Fruit fly (Drosophila melanogaster) whole organism, embryonic: ENCODE data around the gene CG4968.

Experiments used
- Antp ChIP-seq: fragments of 200-800 bp; sonication (Bioruptor generic); optimal IDR thresholded peaks from 3 replicates; lab custom pipeline; 2016; ENCODE audit warnings: missing biosample characterization, missing genetic modification characterization
- Awh ChIP-seq: fragments of 200-800 bp; sonication (Bioruptor generic); IDR thresholded peaks from 2 replicates; pipeline ENCODE4, ENCODE4 v1.3.6; 2022; ENCODE audit warnings: missing biosample characterization, missing genetic modification characterization
- Bdp1 ChIP-seq: fragments of 200-800 bp; sonication (Bioruptor generic); optimal IDR thresholded peaks from 3 replicates; lab custom pipeline; 2016; ENCODE audit warnings: missing biosample characterization, missing genetic modification characterization
- CG11696 ChIP-seq: fragments of 200-800 bp; sonication (Bioruptor generic); IDR thresholded peaks from 2 replicates; pipeline ENCODE4 v1.3.6; 2022; ENCODE audit warnings: missing biosample characterization, missing genetic modification characterization
- CG13624 ChIP-seq: fragments of 200-800 bp; sonication (Bioruptor generic); optimal IDR thresholded peaks from 2 replicates; lab custom pipeline; 2016; ENCODE audit warnings: missing biosample characterization, missing genetic modification characterization
- CG14441 ChIP-seq: fragments of 200-800 bp; sonication (Bioruptor generic); IDR thresholded peaks from 2 replicates; pipeline ENCODE4 v1.3.6; 2022; ENCODE audit warnings: missing biosample characterization, missing genetic modification characterization
- CG17359 ChIP-seq: fragments of 200-800 bp; sonication (Bioruptor generic); optimal IDR thresholded peaks from 3 replicates; lab custom pipeline; 2018; ENCODE audit warnings: missing biosample characterization, mild to moderate bottlenecking, missing genetic modification characterization, moderate library complexity
- CG17385 ChIP-seq: fragments of 200-800 bp; sonication (Bioruptor generic); optimal IDR thresholded peaks from 3 replicates; lab custom pipeline; 2018; ENCODE audit warnings: missing biosample characterization, mild to moderate bottlenecking, missing genetic modification characterization
- CG18262 ChIP-seq: fragments of 200-800 bp; optimal IDR thresholded peaks from 3 replicates; lab custom pipeline; 2019; ENCODE audit warnings: missing biosample characterization, mild to moderate bottlenecking, missing genetic modification characterization, moderate library complexity
- CG2202 ChIP-seq: fragments of 200-800 bp; sonication (Bioruptor generic); optimal IDR thresholded peaks from 2 replicates; lab custom pipeline; 2018; ENCODE audit warnings: missing biosample characterization, mild to moderate bottlenecking, missing genetic modification characterization
- CG2678 ChIP-seq: fragments of 200-800 bp; sonication (Bioruptor generic); optimal IDR thresholded peaks from 3 replicates; lab custom pipeline; 2019; ENCODE audit warnings: missing biosample characterization, mild to moderate bottlenecking, missing genetic modification characterization, moderate library complexity
- CG32532 ChIP-seq: fragments of 200-800 bp; sonication (Bioruptor generic); IDR thresholded peaks from 2 replicates; pipeline ENCODE4 v1.3.6; 2022; ENCODE audit warnings: missing biosample characterization, missing genetic modification characterization
- CG6175 ChIP-seq: fragments of 200-800 bp; sonication (Bioruptor generic); IDR thresholded peaks from 3 replicates; pipeline ENCODE4 v1.3.6; 2022; ENCODE audit warnings: missing biosample characterization, missing genetic modification characterization
- CG6791 ChIP-seq: fragments of 200-800 bp; sonication (Bioruptor generic); IDR thresholded peaks from 3 replicates; pipeline ENCODE4 v1.3.6; 2022; ENCODE audit warnings: missing biosample characterization, missing genetic modification characterization; ENCODE audit not compliant: partially characterized antibody
- CG6813 ChIP-seq: fragments of 200-800 bp; sonication (Bioruptor generic); optimal IDR thresholded peaks from 2 replicates; lab custom pipeline; 2017; ENCODE audit warnings: missing biosample characterization, missing genetic modification characterization, mild to moderate bottlenecking, moderate library complexity, missing genetic modification reagents
- CG7786 ChIP-seq: fragments of 200-800 bp; sonication (Bioruptor generic); optimal IDR thresholded peaks from 2 replicates; lab custom pipeline; 2016; ENCODE audit warnings: missing biosample characterization, missing genetic modification characterization
- CG8388 ChIP-seq: fragments of 200-800 bp; sonication (Bioruptor generic); optimal IDR thresholded peaks from 2 replicates; lab custom pipeline; 2019; ENCODE audit warnings: missing biosample characterization, mild to moderate bottlenecking, missing genetic modification characterization, moderate library complexity
- CG9215 ChIP-seq: fragments of 200-800 bp; sonication (Bioruptor generic); IDR thresholded peaks from 2 replicates; pipeline ENCODE4 v1.3.6; 2022; ENCODE audit warnings: missing biosample characterization, missing genetic modification characterization
- D19B ChIP-seq: fragments of 200-800 bp; sonication (Bioruptor generic); optimal IDR thresholded peaks from 2 replicates; lab custom pipeline; 2017; ENCODE audit warnings: missing biosample characterization, mild to moderate bottlenecking, missing genetic modification characterization
- Deaf1 ChIP-seq: fragments of 200-800 bp; optimal IDR thresholded peaks from 3 replicates; lab custom pipeline; 2019; ENCODE audit warnings: missing biosample characterization, mild to moderate bottlenecking, missing genetic modification characterization, moderate library complexity
- Ets97D ChIP-seq: fragments of 200-800 bp; sonication (Bioruptor generic); optimal IDR thresholded peaks from 3 replicates; lab custom pipeline; 2016; ENCODE audit warnings: missing biosample characterization, missing genetic modification characterization
- HLH4C ChIP-seq: fragments of 200-800 bp; sonication (Bioruptor generic); IDR thresholded peaks from 3 replicates; pipeline ENCODE4 v1.3.6; 2022; ENCODE audit warnings: missing biosample characterization, missing genetic modification characterization; ENCODE audit not compliant: partially characterized antibody
- HLH54F ChIP-seq: fragments of 200-800 bp; sonication (Bioruptor generic); optimal IDR thresholded peaks from 3 replicates; lab custom pipeline; 2016; ENCODE audit warnings: missing biosample characterization, missing genetic modification characterization
- Kr ChIP-seq: fragments of 200-800 bp; sonication (Bioruptor generic); optimal IDR thresholded peaks from 2 replicates; lab custom pipeline; 2017; ENCODE audit warnings: missing biosample characterization, mild to moderate bottlenecking, missing genetic modification characterization
- Lim3 ChIP-seq: fragments of 200-800 bp; sonication (Bioruptor generic); IDR thresholded peaks from 2 replicates; pipeline ENCODE4 v1.3.6; 2022; ENCODE audit warnings: missing biosample characterization, missing genetic modification characterization
- Lpt ChIP-seq: fragments of >200 bp; optimal IDR thresholded peaks from 2 replicates; lab custom pipeline; 2018; ENCODE audit warnings: missing biosample characterization, missing genetic modification characterization
- MBD-R2 ChIP-seq: fragments of 200-800 bp; sonication (Bioruptor generic); IDR thresholded peaks from 2 replicates; pipeline ENCODE4 v1.3.6; 2022; ENCODE audit warnings: missing biosample characterization, missing genetic modification characterization
- MTF-1 ChIP-seq: fragments of 200-800 bp; sonication (Bioruptor generic); optimal IDR thresholded peaks from 2 replicates; lab custom pipeline; 2018; ENCODE audit warnings: missing biosample characterization, mild to moderate bottlenecking, missing genetic modification characterization, borderline replicate concordance
- Neu2 ChIP-seq: fragments of 200-800 bp; sonication (Bioruptor generic); optimal IDR thresholded peaks from 3 replicates; lab custom pipeline; 2016; ENCODE audit warnings: missing biosample characterization, missing genetic modification characterization, borderline replicate concordance
- NfI ChIP-seq: fragments of 200-800 bp; sonication (Bioruptor generic); optimal IDR thresholded peaks from 3 replicates; lab custom pipeline; 2018; ENCODE audit warnings: missing biosample characterization, mild to moderate bottlenecking, missing genetic modification characterization, moderate library complexity
- Opbp ChIP-seq: fragments of 200-800 bp; sonication (Bioruptor generic); IDR thresholded peaks from 3 replicates; pipeline ENCODE4 v1.3.6; 2022; ENCODE audit warnings: missing biosample characterization, missing genetic modification characterization; ENCODE audit not compliant: partially characterized antibody
- PHDP ChIP-seq: fragments of 200-800 bp; sonication (Bioruptor generic); optimal IDR thresholded peaks from 3 replicates; lab custom pipeline; 2018; ENCODE audit warnings: missing biosample characterization, mild to moderate bottlenecking, missing genetic modification characterization, moderate library complexity
- Pdp1 ChIP-seq, 2 experiments: fragments of 200-800 bp; sonication (Bioruptor generic); optimal IDR thresholded peaks; 3 replicates each; lab custom pipeline; 2016; ENCODE audit warnings: missing biosample characterization in 2 of 2, missing genetic modification characterization in 2 of 2, mild to moderate bottlenecking in 1 of 2, moderate library complexity in 1 of 2
- Sin3A ChIP-seq: fragments of >200 bp; optimal IDR thresholded peaks from 2 replicates; lab custom pipeline; 2018
- Sox102F ChIP-seq: fragments of 200-800 bp; sonication (Bioruptor generic); optimal IDR thresholded peaks from 2 replicates; lab custom pipeline; 2018; ENCODE audit warnings: missing biosample characterization, mild to moderate bottlenecking, missing genetic modification characterization, moderate library complexity
- Ssrp ChIP-seq: fragments of 200-800 bp; sonication (Bioruptor generic); optimal IDR thresholded peaks from 2 replicates; lab custom pipeline; 2018; ENCODE audit warnings: missing biosample characterization, mild to moderate bottlenecking, missing genetic modification characterization, moderate library complexity
- Usf ChIP-seq: fragments of 200-800 bp; sonication (Bioruptor generic); optimal IDR thresholded peaks from 2 replicates; lab custom pipeline; 2017; ENCODE audit warnings: missing genotype, missing biosample characterization, missing genetic modification characterization
- abd-A ChIP-seq: fragments of 200-800 bp; sonication (Bioruptor generic); optimal IDR thresholded peaks from 3 replicates; lab custom pipeline; 2019; ENCODE audit warnings: missing biosample characterization, mild to moderate bottlenecking, missing genetic modification characterization, moderate library complexity
- cato ChIP-seq: fragments of 200-800 bp; sonication (Bioruptor generic); optimal IDR thresholded peaks from 2 replicates; lab custom pipeline; 2016; ENCODE audit warnings: missing biosample characterization, missing genetic modification characterization, borderline replicate concordance
- cg ChIP-seq: fragments of 200-800 bp; sonication (Bioruptor generic); optimal IDR thresholded peaks from 3 replicates; lab custom pipeline; 2019; ENCODE audit warnings: missing biosample characterization, mild to moderate bottlenecking, missing genetic modification characterization, moderate library complexity
- chif ChIP-seq, 2 experiments: fragments of 200-800 bp; sonication (Bioruptor generic); optimal IDR thresholded peaks; 3 replicates each; lab custom pipeline; 2016; ENCODE audit warnings: missing biosample characterization in 2 of 2, missing genetic modification characterization in 2 of 2
- cwo ChIP-seq: fragments of 200-800 bp; sonication (Bioruptor generic); optimal IDR thresholded peaks from 3 replicates; lab custom pipeline; 2017; ENCODE audit warnings: missing biosample characterization, missing genetic modification characterization, mild to moderate bottlenecking, moderate library complexity, missing genetic modification reagents
- kah ChIP-seq: fragments of 200-800 bp; sonication (Bioruptor generic); optimal IDR thresholded peaks from 2 replicates; lab custom pipeline; 2018; ENCODE audit warnings: missing biosample characterization, mild to moderate bottlenecking, missing genetic modification characterization
- kay ChIP-seq: fragments of 200-800 bp; sonication (Bioruptor generic); optimal IDR thresholded peaks from 2 replicates; lab custom pipeline; 2016; ENCODE audit warnings: missing biosample characterization, missing genetic modification characterization
- pho ChIP-seq: fragments of 200-800 bp; sonication (Bioruptor generic); optimal IDR thresholded peaks from 2 replicates; lab custom pipeline; 2016; ENCODE audit warnings: missing biosample characterization, missing genetic modification characterization
- sd ChIP-seq: fragments of 200-800 bp; sonication (Bioruptor generic); optimal IDR thresholded peaks from 3 replicates; lab custom pipeline; 2018; ENCODE audit warnings: missing biosample characterization, mild to moderate bottlenecking, missing genetic modification characterization, moderate library complexity
- sens ChIP-seq: fragments of 200-800 bp; sonication (Bioruptor generic); peaks from one replicate; lab custom pipeline; 2016; ENCODE audit warnings: missing biosample characterization, missing genetic modification characterization
- slou ChIP-seq: fragments of 200-800 bp; sonication (Bioruptor generic); optimal IDR thresholded peaks from 3 replicates; lab custom pipeline; 2016; ENCODE audit warnings: missing biosample characterization, missing genetic modification characterization
- vnd ChIP-seq: fragments of 200-800 bp; sonication (Bioruptor generic); IDR thresholded peaks from 3 replicates; pipeline ENCODE4 v1.3.6; 2022; ENCODE audit warnings: missing biosample characterization, missing genetic modification characterization; ENCODE audit not compliant: partially characterized antibody
- vvl ChIP-seq: fragments of 200-800 bp; sonication (Bioruptor generic); IDR thresholded peaks from 2 replicates; pipeline ENCODE4 v1.3.6; 2022; ENCODE audit warnings: missing biosample characterization, missing genetic modification characterization

The CG4968 gene

DNA sequence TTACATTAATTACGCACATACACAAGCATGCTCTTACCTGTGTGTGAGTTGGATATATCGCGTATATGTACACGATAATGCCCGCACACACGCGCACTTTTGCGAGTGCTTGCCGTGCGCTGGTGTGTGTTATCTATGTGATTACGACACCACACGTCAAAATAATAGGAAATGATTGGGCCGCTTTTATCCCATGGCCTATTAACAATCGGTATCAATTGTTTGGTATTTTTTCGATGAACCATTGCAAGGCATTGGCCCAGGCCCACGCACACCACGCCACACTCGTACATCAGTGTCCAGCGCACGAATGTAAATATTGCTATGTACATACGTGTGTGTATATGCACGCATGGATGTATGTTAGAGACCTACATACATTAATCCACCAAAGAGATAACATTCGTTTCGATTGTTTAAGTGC, 28.1 kb downstream of the CG4968 start (continued):
- peak; percentile 25 for TF ChIP-seq HLH54F (GFP tag; lab: Kevin White, UChicago)
- TF ChIP-seq Usf (GFP tag; lab: Kevin White, UChicago), result no peak
- TF ChIP-seq Lim3 (GFP tag; lab: Robert Waterston, UW), result no peak
- TF ChIP-seq chif (GFP tag; optimal IDR thresholded peaks at IDR 0.05; lab: Kevin White, UChicago), result peak in 1 of 2 experiments; percentile 41
- peak; percentile 73 for TF ChIP-seq CG2678 (tag; lab: Kevin White, UChicago)
- TF ChIP-seq CG9215, result no peak
- peak; percentile 61 for TF ChIP-seq cwo (GFP tag; lab: Kevin White, UChicago)
- TF ChIP-seq CG11696, result peak; percentile 97
- peak; percentile 100 for TF ChIP-seq cg
- peak; percentile 78; the same call in 1 of the 2 replicates for TF ChIP-seq Awh (GFP tag; lab: Robert Waterston, UW)
- TF ChIP-seq CG17359 (tag; lab: Kevin White, UChicago), result peak; percentile 59
- TF ChIP-seq MBD-R2 (GFP tag; lab: Robert Waterston, UW), result peak; percentile 81
- no peak; the same call in 2 of the 3 replicates for TF ChIP-seq CG6791 (GFP tag; lab: Robert Waterston, UW)
- TF ChIP-seq Pdp1 (GFP tag; optimal IDR thresholded peaks at IDR 0.05; lab: Kevin White, UChicago), result peak; percentile 38 to 97
- TF ChIP-seq CG6175 (GFP tag; lab: Robert Waterston, UW), result no peak
- peak; percentile 66 for TF ChIP-seq CG6813 (GFP tag; lab: Kevin White, UChicago)
- TF ChIP-seq NfI (GFP tag; lab: Kevin White, UChicago), result peak; percentile 59
- no peak for TF ChIP-seq Bdp1
- TF ChIP-seq Sox102F (GFP tag; lab: Kevin White, UChicago), result no peak
- TF ChIP-seq PHDP (tag; lab: Kevin White, UChicago), result peak; percentile 65
- peak; percentile 90 for TF ChIP-seq kay (GFP tag; lab: Kevin White, UChicago)
- TF ChIP-seq Kr, result no peak
- TF ChIP-seq CG18262, result peak; percentile 41
- no peak for TF ChIP-seq Neu2 (GFP tag; lab: Kevin White, UChicago)
- TF ChIP-seq sens (GFP tag; lab: Kevin White, UChicago), result peak; percentile 91
- TF ChIP-seq D19B, result peak; percentile 54
- TF ChIP-seq Antp (GFP tag; lab: Kevin White, UChicago), result peak; percentile 20
- TF ChIP-seq vvl (GFP tag; lab: Robert Waterston, UW), result peak; percentile 93
- no peak for TF ChIP-seq Ets97D (GFP tag; lab: Kevin White, UChicago)
- no peak; the same call in 2 of the 3 replicates for TF ChIP-seq vnd (GFP tag; lab: Robert Waterston, UW)
- no peak; the same call in 2 of the 3 replicates for TF ChIP-seq Opbp (GFP tag; lab: Robert Waterston, UW)
- TF ChIP-seq CG8388 (GFP tag; lab: Kevin White, UChicago), result peak; percentile 48
- no peak for TF ChIP-seq HLH4C
- TF ChIP-seq CG7786 (GFP tag; lab: Kevin White, UChicago), result peak; percentile 30
- TF ChIP-seq sd (tag; lab: Kevin White, UChicago), result peak; percentile 93
- peak; percentile 64 for TF ChIP-seq CG17385 (GFP tag; lab: Kevin White, UChicago)
- peak; percentile 35 for TF ChIP-seq CG2202 (tag; lab: Kevin White, UChicago)
- peak; percentile 76 for TF ChIP-seq kah (GFP tag; lab: Kevin White, UChicago)
- TF ChIP-seq MTF-1 (GFP tag; lab: Kevin White, UChicago), result peak; percentile 74
- TF ChIP-seq slou, result no peak
- peak; percentile 51; the same call in 1 of the 2 replicates for TF ChIP-seq CG14441 (GFP tag; lab: Robert Waterston, UW)
- TF ChIP-seq CG13624 (GFP tag; lab: Kevin White, UChicago), result peak; percentile 68
- TF ChIP-seq cato (GFP tag; lab: Kevin White, UChicago), result no peak
- TF ChIP-seq CG32532, result peak; percentile 76; the same call in 1 of the 2 replicates
- TF ChIP-seq Deaf1 (tag; lab: Kevin White, UChicago), result peak; percentile 40
- no peak for TF ChIP-seq Ssrp
- TF ChIP-seq pho (GFP tag; lab: Kevin White, UChicago), result peak; percentile 18
- peak; percentile 99 for TF ChIP-seq abd-A
- TF ChIP-seq Lpt (GFP tag; lab: Kevin White, UChicago), result no peak
- TF ChIP-seq Sin3A (lab: Kevin White, UChicago), result no peak
